Fruit fly (Drosophila melanogaster) whole organism, embryonic: Measurements from ENCODE around the gene CG17362.

Experiments
- CG12155 ChIP-seq: fragments of 200-800 bp; sonication (Bioruptor generic); optimal IDR thresholded peaks from 3 replicates; lab custom pipeline; 2016; ENCODE audit warnings: missing biosample characterization, missing genetic modification characterization
- CG1233 ChIP-seq: fragments of 200-800 bp; sonication (Bioruptor generic); optimal IDR thresholded peaks from 4 replicates; lab custom pipeline; 2018; ENCODE audit warnings: missing biosample characterization, mild to moderate bottlenecking, missing genetic modification characterization
- CG12391 ChIP-seq: fragments of 200-800 bp; sonication (Bioruptor generic); optimal IDR thresholded peaks from 3 replicates; lab custom pipeline; 2018; ENCODE audit warnings: missing biosample characterization, mild to moderate bottlenecking, missing genetic modification characterization, moderate library complexity
- CG14860 ChIP-seq: fragments of 200-800 bp; sonication (Bioruptor generic); IDR thresholded peaks from 3 replicates; pipeline ENCODE4 v1.3.6; 2022; ENCODE audit warnings: missing biosample characterization, missing genetic modification characterization; ENCODE audit not compliant: partially characterized antibody
- CG15269 ChIP-seq: fragments of 200-800 bp; sonication (Bioruptor generic); optimal IDR thresholded peaks from 2 replicates; lab custom pipeline; 2018; ENCODE audit warnings: missing biosample characterization, mild to moderate bottlenecking, missing genetic modification characterization, moderate library complexity
- CG15514 ChIP-seq: fragments of 200-800 bp; sonication (Bioruptor generic); optimal IDR thresholded peaks from 3 replicates; lab custom pipeline; 2017; ENCODE audit warnings: missing biosample characterization, missing genetic modification characterization, mild to moderate bottlenecking, moderate library complexity, missing genetic modification reagents
- CG16813 ChIP-seq: fragments of 200-800 bp; sonication (Bioruptor generic); IDR thresholded peaks from 3 replicates; pipeline ENCODE4 v1.3.6; 2022; ENCODE audit warnings: missing biosample characterization, missing genetic modification characterization; ENCODE audit not compliant: partially characterized antibody
- CG17186 ChIP-seq: fragments of 200-800 bp; sonication (Bioruptor generic); optimal IDR thresholded peaks from 3 replicates; lab custom pipeline; 2017; ENCODE audit warnings: missing biosample characterization, missing genetic modification reagents, missing genetic modification characterization
- CG17385 ChIP-seq: fragments of 200-800 bp; sonication (Bioruptor generic); optimal IDR thresholded peaks from 3 replicates; lab custom pipeline; 2018; ENCODE audit warnings: missing biosample characterization, mild to moderate bottlenecking, missing genetic modification characterization
- CG2875 ChIP-seq: fragments of 200-800 bp; sonication (Bioruptor generic); optimal IDR thresholded peaks from 2 replicates; lab custom pipeline; 2017; ENCODE audit warnings: missing biosample characterization, mild to moderate bottlenecking, missing genetic modification characterization, missing genetic modification reagents
- CG33557 ChIP-seq: fragments of 200-800 bp; sonication (Bioruptor generic); optimal IDR thresholded peaks from 2 replicates; lab custom pipeline; 2019; ENCODE audit warnings: missing biosample characterization, mild to moderate bottlenecking, missing genetic modification characterization, moderate library complexity
- CG3838 ChIP-seq: fragments of 200-800 bp; sonication (Bioruptor generic); optimal IDR thresholded peaks from 3 replicates; lab custom pipeline; 2016; ENCODE audit warnings: missing biosample characterization, missing genetic modification characterization
- CG42726 ChIP-seq: fragments of 200-800 bp; sonication (Bioruptor generic); IDR thresholded peaks from 2 replicates; pipeline ENCODE4 v1.3.6; 2022; ENCODE audit warnings: missing biosample characterization, missing genetic modification characterization; ENCODE audit not compliant: partially characterized antibody
- CG5245 ChIP-seq: fragments of 200-800 bp; sonication (Bioruptor generic); optimal IDR thresholded peaks from 3 replicates; lab custom pipeline; 2016; ENCODE audit warnings: missing biosample characterization, missing genetic modification characterization
- CG6683 ChIP-seq: fragments of 200-800 bp; sonication (Bioruptor generic); optimal IDR thresholded peaks from 2 replicates; lab custom pipeline; 2017; ENCODE audit warnings: missing biosample characterization, mild to moderate bottlenecking, missing genetic modification characterization, missing genetic modification reagents
- CG7745 ChIP-seq: fragments of 200-800 bp; sonication (Bioruptor generic); optimal IDR thresholded peaks from 2 replicates; lab custom pipeline; 2018; ENCODE audit warnings: missing biosample characterization, mild to moderate bottlenecking, missing genetic modification characterization, moderate library complexity
- CG7786 ChIP-seq: fragments of 200-800 bp; sonication (Bioruptor generic); optimal IDR thresholded peaks from 2 replicates; lab custom pipeline; 2016; ENCODE audit warnings: missing biosample characterization, missing genetic modification characterization
- CG9609 ChIP-seq: fragments of 200-800 bp; sonication (Bioruptor generic); optimal IDR thresholded peaks from 3 replicates; lab custom pipeline; 2016; ENCODE audit warnings: missing biosample characterization, missing genetic modification characterization
- D19B ChIP-seq: fragments of 200-800 bp; sonication (Bioruptor generic); optimal IDR thresholded peaks from 2 replicates; lab custom pipeline; 2017; ENCODE audit warnings: missing biosample characterization, mild to moderate bottlenecking, missing genetic modification characterization
- Doc2 ChIP-seq: fragments of 200-800 bp; sonication (Bioruptor generic); IDR thresholded peaks from 2 replicates; pipeline ENCODE4 v1.3.6; 2022; ENCODE audit warnings: missing biosample characterization, missing genetic modification characterization
- Ets97D ChIP-seq: fragments of 200-800 bp; sonication (Bioruptor generic); optimal IDR thresholded peaks from 3 replicates; lab custom pipeline; 2016; ENCODE audit warnings: missing biosample characterization, missing genetic modification characterization
- Fer3 ChIP-seq: fragments of 200-800 bp; sonication (Bioruptor generic); optimal IDR thresholded peaks from 2 replicates; lab custom pipeline; 2018; ENCODE audit warnings: missing biosample characterization, mild to moderate bottlenecking, missing genetic modification characterization, moderate library complexity
- H2.0 ChIP-seq: fragments of 200-800 bp; sonication (Bioruptor generic); IDR thresholded peaks from 2 replicates; pipeline ENCODE4 v1.3.6; 2022; ENCODE audit warnings: missing biosample characterization, missing genetic modification characterization
- HLH4C ChIP-seq: fragments of 200-800 bp; sonication (Bioruptor generic); IDR thresholded peaks from 3 replicates; pipeline ENCODE4 v1.3.6; 2022; ENCODE audit warnings: missing biosample characterization, missing genetic modification characterization; ENCODE audit not compliant: partially characterized antibody
- HLH54F ChIP-seq: fragments of 200-800 bp; sonication (Bioruptor generic); optimal IDR thresholded peaks from 3 replicates; lab custom pipeline; 2016; ENCODE audit warnings: missing biosample characterization, missing genetic modification characterization
- Hey ChIP-seq: fragments of 200-800 bp; sonication (Bioruptor generic); optimal IDR thresholded peaks from 3 replicates; lab custom pipeline; 2018; ENCODE audit warnings: missing biosample characterization, mild to moderate bottlenecking, missing genetic modification characterization
- Jarid2 ChIP-seq: fragments of 200-800 bp; sonication (Bioruptor generic); optimal IDR thresholded peaks from 3 replicates; lab custom pipeline; 2017; ENCODE audit warnings: mild to moderate bottlenecking, missing biosample characterization, missing genetic modification reagents, missing genetic modification characterization
- Lim3 ChIP-seq: fragments of 200-800 bp; sonication (Bioruptor generic); IDR thresholded peaks from 2 replicates; pipeline ENCODE4 v1.3.6; 2022; ENCODE audit warnings: missing biosample characterization, missing genetic modification characterization
- Mad ChIP-seq: fragments of 200-800 bp; sonication (Bioruptor generic); optimal IDR thresholded peaks from 2 replicates; lab custom pipeline; 2016; ENCODE audit warnings: missing biosample characterization, missing genetic modification characterization
- NFAT ChIP-seq: fragments of 200-800 bp; sonication (Bioruptor generic); IDR thresholded peaks from 2 replicates; pipeline ENCODE4 v1.3.6; 2022; ENCODE audit warnings: missing biosample characterization, missing genetic modification characterization
- Opbp ChIP-seq: fragments of 200-800 bp; sonication (Bioruptor generic); IDR thresholded peaks from 3 replicates; pipeline ENCODE4 v1.3.6; 2022; ENCODE audit warnings: missing biosample characterization, missing genetic modification characterization; ENCODE audit not compliant: partially characterized antibody
- Spps ChIP-seq: fragments of 200-800 bp; sonication (Bioruptor generic); optimal IDR thresholded peaks from 2 replicates; lab custom pipeline; 2018; ENCODE audit warnings: missing biosample characterization, mild to moderate bottlenecking, missing genetic modification characterization
- Xbp1 ChIP-seq: fragments of 200-800 bp; sonication (Bioruptor generic); optimal IDR thresholded peaks from 3 replicates; lab custom pipeline; 2016; ENCODE audit warnings: missing biosample characterization, mild to moderate bottlenecking, missing genetic modification characterization
- Xrp1 ChIP-seq: fragments of 200-800 bp; sonication (Bioruptor generic); IDR thresholded peaks from 2 replicates; pipeline ENCODE4 v1.3.6; 2022; ENCODE audit warnings: missing biosample characterization, missing genetic modification characterization
- al ChIP-seq: fragments of 200-800 bp; sonication (Bioruptor generic); IDR thresholded peaks from 2 replicates; pipeline ENCODE4 v1.3.6; 2022; ENCODE audit warnings: missing biosample characterization, missing genetic modification characterization
- cato ChIP-seq: fragments of 200-800 bp; sonication (Bioruptor generic); optimal IDR thresholded peaks from 2 replicates; lab custom pipeline; 2016; ENCODE audit warnings: missing biosample characterization, missing genetic modification characterization, borderline replicate concordance
- chif ChIP-seq, 2 experiments: fragments of 200-800 bp; sonication (Bioruptor generic); optimal IDR thresholded peaks; 3 replicates each; lab custom pipeline; 2016; ENCODE audit warnings: missing biosample characterization in 2 of 2, missing genetic modification characterization in 2 of 2
- chn ChIP-seq: fragments of 200-800 bp; sonication (Bioruptor generic); optimal IDR thresholded peaks from 2 replicates; lab custom pipeline; 2016; ENCODE audit warnings: missing biosample characterization, missing genetic modification characterization
- ems ChIP-seq: fragments of 200-800 bp; sonication (Bioruptor generic); optimal IDR thresholded peaks from 3 replicates; lab custom pipeline; 2016; ENCODE audit warnings: missing biosample characterization, missing genetic modification characterization
- fd102C ChIP-seq: fragments of 200-800 bp; sonication (Bioruptor generic); optimal IDR thresholded peaks from 2 replicates; lab custom pipeline; 2018; ENCODE audit warnings: missing biosample characterization, mild to moderate bottlenecking, missing genetic modification characterization, moderate library complexity
- kay ChIP-seq: fragments of 200-800 bp; sonication (Bioruptor generic); optimal IDR thresholded peaks from 2 replicates; lab custom pipeline; 2016; ENCODE audit warnings: missing biosample characterization, missing genetic modification characterization
- mld ChIP-seq: fragments of 200-800 bp; sonication (Bioruptor generic); IDR thresholded peaks from 3 replicates; pipeline ENCODE4 v1.3.6; 2022; ENCODE audit warnings: missing biosample characterization, missing genetic modification characterization; ENCODE audit not compliant: partially characterized antibody
- pnt ChIP-seq: fragments of 200-800 bp; sonication (Bioruptor generic); optimal IDR thresholded peaks from 3 replicates; lab custom pipeline; 2016; ENCODE audit warnings: missing biosample characterization, missing genetic modification characterization
- seq ChIP-seq: fragments of 200-800 bp; sonication (Bioruptor generic); IDR thresholded peaks from 2 replicates; pipeline ENCODE4 v1.3.6; 2022; ENCODE audit warnings: missing biosample characterization, missing genetic modification characterization
- sisA ChIP-seq: fragments of 200-800 bp; sonication (Bioruptor generic); IDR thresholded peaks from 2 replicates; pipeline ENCODE4 v1.3.6; 2022; ENCODE audit warnings: missing biosample characterization, missing genetic modification characterization
- sr ChIP-seq: fragments of 200-800 bp; sonication (Bioruptor generic); IDR thresholded peaks from 3 replicates; pipeline ENCODE4 v1.3.6; 2022; ENCODE audit warnings: missing biosample characterization, missing genetic modification characterization
- sug ChIP-seq: fragments of 200-800 bp; optimal IDR thresholded peaks from 2 replicates; lab custom pipeline; 2019; ENCODE audit warnings: missing biosample characterization, mild to moderate bottlenecking, missing genetic modification characterization, moderate library complexity
- tio ChIP-seq: fragments of 200-800 bp; sonication (Bioruptor generic); optimal IDR thresholded peaks from 2 replicates; lab custom pipeline; 2017; ENCODE audit warnings: missing biosample characterization, missing genetic modification characterization, inconsistent platforms
- vfl ChIP-seq: fragments of 200-800 bp; sonication (Bioruptor generic); optimal IDR thresholded peaks from 2 replicates; lab custom pipeline; 2016; ENCODE audit warnings: missing biosample characterization, missing genetic modification characterization

Gene CG17362

DNA sequence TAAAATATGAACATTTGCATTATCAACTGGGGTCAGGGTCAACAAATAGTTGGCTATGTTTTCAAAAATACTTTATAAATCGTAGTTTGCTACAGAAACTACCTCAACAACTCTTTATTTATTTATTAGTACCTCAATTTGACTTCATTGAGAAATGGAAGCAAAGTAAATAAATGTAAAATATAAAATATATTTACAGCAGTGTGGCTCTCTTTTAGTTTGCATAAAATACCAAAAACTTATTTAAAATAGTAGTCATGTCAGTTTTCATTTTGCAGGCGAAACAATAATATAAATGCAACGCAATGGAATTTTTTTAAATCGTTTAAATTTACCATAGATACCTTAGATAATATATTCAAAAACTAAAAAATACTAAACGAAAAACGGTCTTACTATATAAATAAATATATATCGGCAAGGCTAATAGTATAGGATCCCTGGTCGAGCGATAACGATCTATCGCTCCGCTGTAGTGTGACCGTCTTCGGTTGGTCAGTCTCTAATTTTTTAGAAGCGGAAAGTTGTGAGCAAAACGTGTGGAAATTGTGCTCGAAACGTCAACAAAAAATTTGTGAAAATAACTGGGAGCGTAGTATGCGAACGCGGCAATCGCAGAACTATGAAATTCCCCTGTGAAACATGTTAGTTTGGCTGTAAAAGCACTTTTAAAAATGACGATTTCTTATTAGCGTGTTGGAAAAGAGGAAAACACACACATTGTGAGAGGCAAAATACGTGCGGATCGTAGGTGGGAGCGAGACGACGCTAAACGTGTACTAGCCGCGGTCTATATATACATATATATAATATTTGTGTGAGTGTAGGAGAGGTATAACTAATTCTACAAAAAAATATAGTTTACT lies 15.5 kb downstream of the CG17362 start, which contains the start of the genes Nprl3 and upSET:
Gene Nprl3, minus strand, starts transcription at position 223 of the 866 bp plus-strand sequence.
Gene upSET, plus strand, starts transcription at position 470 of the 866 bp plus-strand sequence.
- TF ChIP-seq HLH54F (GFP tag; lab: Kevin White, UChicago): no peak
- TF ChIP-seq Hey: no peak
- no peak for TF ChIP-seq CG17385 (GFP tag; lab: Kevin White, UChicago)
- TF ChIP-seq chif (GFP tag; optimal IDR thresholded peaks at IDR 0.05; lab: Kevin White, UChicago): no peak
- no peak for TF ChIP-seq CG9609 (GFP tag; lab: Kevin White, UChicago)
- no peak for TF ChIP-seq seq (GFP tag; lab: Robert Waterston, UW)
- TF ChIP-seq D19B (GFP tag; lab: Kevin White, UChicago): no peak
- TF ChIP-seq CG15269 (tag; lab: Kevin White, UChicago): no peak
- TF ChIP-seq Jarid2: peak; percentile 33
- no peak for TF ChIP-seq kay (GFP tag; lab: Kevin White, UChicago)
- no peak for TF ChIP-seq CG12155 (GFP tag; lab: Kevin White, UChicago)
- peak; percentile 79 for TF ChIP-seq CG14860
- no peak for TF ChIP-seq chn (GFP tag; lab: Kevin White, UChicago)
- TF ChIP-seq CG12391 (tag; lab: Kevin White, UChicago): peak; percentile 27
- no peak for TF ChIP-seq Spps
- no peak for TF ChIP-seq CG6683 (GFP tag; lab: Kevin White, UChicago)
- TF ChIP-seq sr (GFP tag; lab: Robert Waterston, UW): no peak
- no peak for TF ChIP-seq CG7745 (tag; lab: Kevin White, UChicago)
- no peak for TF ChIP-seq Xbp1 (GFP tag; lab: Kevin White, UChicago)
- no peak for TF ChIP-seq CG7786 (GFP tag; lab: Kevin White, UChicago)
- no peak for TF ChIP-seq Mad (GFP tag; lab: Kevin White, UChicago)
- no peak for TF ChIP-seq cato (GFP tag; lab: Kevin White, UChicago)
- no peak for TF ChIP-seq CG2875 (GFP tag; lab: Kevin White, UChicago)
- TF ChIP-seq Doc2 (GFP tag; lab: Robert Waterston, UW): no peak
- peak; percentile 89 for TF ChIP-seq CG42726
- TF ChIP-seq HLH4C: peak; percentile 79
- TF ChIP-seq pnt: no peak
- TF ChIP-seq CG1233: no peak
- TF ChIP-seq tio: no peak
- no peak for TF ChIP-seq vfl
- TF ChIP-seq CG16813: peak; percentile 91
- TF ChIP-seq al (GFP tag; lab: Robert Waterston, UW): no peak
- no peak for TF ChIP-seq Fer3 (tag; lab: Kevin White, UChicago)
- no peak; the same call in 1 of the 2 replicates for TF ChIP-seq Xrp1 (GFP tag; lab: Robert Waterston, UW)
- TF ChIP-seq H2.0: no peak
- peak; percentile 70 for TF ChIP-seq CG15514 (GFP tag; lab: Kevin White, UChicago)
- TF ChIP-seq Lim3: no peak
- no peak for TF ChIP-seq NFAT (GFP tag; lab: Robert Waterston, UW)
- TF ChIP-seq Ets97D (GFP tag; lab: Kevin White, UChicago): peak; percentile 65
- no peak for TF ChIP-seq CG17186 (GFP tag; lab: Kevin White, UChicago)
- no peak for TF ChIP-seq ems (GFP tag; lab: Kevin White, UChicago)
- TF ChIP-seq CG33557 (GFP tag; lab: Kevin White, UChicago): no peak
- TF ChIP-seq CG5245: no peak
- TF ChIP-seq CG3838 (GFP tag; lab: Kevin White, UChicago): no peak
- TF ChIP-seq sug: no peak
- no peak for TF ChIP-seq fd102C (GFP tag; lab: Kevin White, UChicago)
- TF ChIP-seq sisA (GFP tag; lab: Robert Waterston, UW): no peak
- peak; percentile 93 for TF ChIP-seq Opbp (GFP tag; lab: Robert Waterston, UW)
- peak; percentile 79; the same call in 2 of the 3 replicates for TF ChIP-seq mld (GFP tag; lab: Robert Waterston, UW)
